Fruit fly (Drosophila melanogaster) whole organism, embryonic: ENCODE results near the gene Pgd.

ENCODE experiments used
- Antp ChIP-seq: fragments of 200-800 bp; sonication (Bioruptor generic); optimal IDR thresholded peaks from 3 replicates; lab custom pipeline; 2016; ENCODE audit warnings: missing biosample characterization, missing genetic modification characterization
- Atf-2 ChIP-seq: fragments of 200-800 bp; sonication (Bioruptor generic); optimal IDR thresholded peaks from 2 replicates; lab custom pipeline; 2016; ENCODE audit warnings: missing biosample characterization, missing genetic modification characterization
- CG12659 ChIP-seq: fragments of 200-800 bp; sonication (Bioruptor generic); optimal IDR thresholded peaks from 3 replicates; lab custom pipeline; 2017; ENCODE audit warnings: mild to moderate bottlenecking, missing biosample characterization, missing genetic modification reagents, missing genetic modification characterization
- CG12769 ChIP-seq: fragments of 200-800 bp; sonication (Bioruptor generic); optimal IDR thresholded peaks from 2 replicates; lab custom pipeline; 2019; ENCODE audit warnings: missing biosample characterization, mild to moderate bottlenecking, missing genetic modification characterization, moderate library complexity
- CG12942 ChIP-seq: fragments of 200-800 bp; sonication (Bioruptor generic); optimal IDR thresholded peaks from 3 replicates; lab custom pipeline; 2016; ENCODE audit warnings: missing biosample characterization, missing genetic modification characterization
- CG17829 ChIP-seq: fragments of 200-800 bp; optimal IDR thresholded peaks from 2 replicates; lab custom pipeline; 2019; ENCODE audit warnings: missing biosample characterization, mild to moderate bottlenecking, missing genetic modification characterization, moderate library complexity
- CG2120 ChIP-seq: fragments of 200-800 bp; sonication (Bioruptor generic); optimal IDR thresholded peaks from 3 replicates; lab custom pipeline; 2016; ENCODE audit warnings: missing biosample characterization, missing genetic modification characterization
- CG5180 ChIP-seq: fragments of 200-800 bp; sonication (Bioruptor generic); optimal IDR thresholded peaks from 3 replicates; lab custom pipeline; 2017; ENCODE audit warnings: missing biosample characterization, missing genetic modification characterization, mild to moderate bottlenecking, moderate library complexity, missing genetic modification reagents
- CG6791 ChIP-seq: fragments of 200-800 bp; sonication (Bioruptor generic); IDR thresholded peaks from 3 replicates; pipeline ENCODE4 v1.3.6; 2022; ENCODE audit warnings: missing biosample characterization, missing genetic modification characterization; ENCODE audit not compliant: partially characterized antibody
- CG7271 ChIP-seq: fragments of 200-800 bp; sonication (Bioruptor generic); optimal IDR thresholded peaks from 2 replicates; lab custom pipeline; 2018; ENCODE audit warnings: missing biosample characterization, mild to moderate bottlenecking, missing genetic modification characterization, moderate library complexity
- CG7963 ChIP-seq: fragments of 200-800 bp; sonication (Bioruptor generic); IDR thresholded peaks from 3 replicates; pipeline ENCODE4 v1.3.6; 2022; ENCODE audit warnings: missing biosample characterization, missing genetic modification characterization; ENCODE audit not compliant: partially characterized antibody
- CG9932 ChIP-seq: fragments of 200-800 bp; sonication (Bioruptor generic); IDR thresholded peaks from 2 replicates; pipeline ENCODE4 v1.3.6; 2022; ENCODE audit warnings: missing biosample characterization, missing genetic modification characterization
- Dbx ChIP-seq: fragments of 200-800 bp; sonication (Bioruptor generic); IDR thresholded peaks from 3 replicates; pipeline ENCODE4 v1.3.6; 2022; ENCODE audit warnings: missing biosample characterization, missing genetic modification characterization
- E2f2 ChIP-seq: fragments of 200-800 bp; sonication (Bioruptor generic); IDR thresholded peaks from 2 replicates; pipeline ENCODE4 v1.3.6; 2022; ENCODE audit warnings: missing biosample characterization, missing genetic modification characterization
- Ets97D ChIP-seq: fragments of 200-800 bp; sonication (Bioruptor generic); optimal IDR thresholded peaks from 3 replicates; lab custom pipeline; 2016; ENCODE audit warnings: missing biosample characterization, missing genetic modification characterization
- Hr78 ChIP-seq, 2 experiments: fragments of 200-800 bp in 1 of 2; fragments of >200 bp in 1 of 2; sonication (Bioruptor generic) in 1 of 2; optimal IDR thresholded peaks; 2 replicates each; lab custom pipeline; 2017 to 2019; ENCODE audit warnings: missing biosample characterization in 2 of 2, missing genetic modification characterization in 2 of 2, mild to moderate bottlenecking in 1 of 2, moderate library complexity in 1 of 2
- MESR4 ChIP-seq: fragments of 200-800 bp; sonication (Bioruptor generic); optimal IDR thresholded peaks from 2 replicates; lab custom pipeline; 2018; ENCODE audit warnings: missing biosample characterization, mild to moderate bottlenecking, missing genetic modification characterization, moderate library complexity
- Mad ChIP-seq: fragments of 200-800 bp; sonication (Bioruptor generic); optimal IDR thresholded peaks from 2 replicates; lab custom pipeline; 2016; ENCODE audit warnings: missing biosample characterization, missing genetic modification characterization
- Med ChIP-seq: fragments of 200-800 bp; sonication (Bioruptor generic); peaks from one replicate; lab custom pipeline; 2016; ENCODE audit warnings: missing biosample characterization, missing genetic modification characterization, mild to moderate bottlenecking, inconsistent platforms, moderate library complexity
- Mes4 ChIP-seq: fragments of 200-800 bp; sonication (Bioruptor generic); optimal IDR thresholded peaks from 2 replicates; lab custom pipeline; 2016; ENCODE audit warnings: missing biosample characterization, missing genetic modification characterization
- Rfx ChIP-seq: fragments of 200-800 bp; sonication (Bioruptor generic); IDR thresholded peaks from 2 replicates; pipeline ENCODE4 v1.3.6; 2022; ENCODE audit warnings: missing biosample characterization, missing genetic modification characterization
- Scr ChIP-seq: fragments of 200-800 bp; sonication (Bioruptor generic); IDR thresholded peaks from 2 replicates; pipeline ENCODE4 v1.3.6; 2022; ENCODE audit warnings: missing biosample characterization, missing genetic modification characterization; ENCODE audit not compliant: partially characterized antibody
- ato ChIP-seq: fragments of 200-800 bp; sonication (Bioruptor generic); IDR thresholded peaks from 2 replicates; pipeline ENCODE4 v1.3.6; 2022; ENCODE audit warnings: missing biosample characterization, missing genetic modification characterization; ENCODE audit not compliant: partially characterized antibody
- bbx ChIP-seq: fragments of 200-800 bp; sonication (Bioruptor generic); IDR thresholded peaks from 2 replicates; pipeline ENCODE4 v1.3.6; 2022; ENCODE audit warnings: missing biosample characterization, missing genetic modification characterization; ENCODE audit not compliant: partially characterized antibody
- corto ChIP-seq: fragments of 200-800 bp; sonication (Bioruptor generic); optimal IDR thresholded peaks from 2 replicates; lab custom pipeline; 2016; ENCODE audit warnings: missing biosample characterization, mild to moderate bottlenecking, missing genetic modification characterization, moderate library complexity
- ftz-f1 ChIP-seq: fragments of 200-800 bp; sonication (Bioruptor generic); optimal IDR thresholded peaks from 2 replicates; lab custom pipeline; 2016; ENCODE audit warnings: missing biosample characterization, missing genetic modification characterization
- gfzf ChIP-seq: fragments of 200-800 bp; sonication (Bioruptor generic); optimal IDR thresholded peaks from 2 replicates; lab custom pipeline; 2016; ENCODE audit warnings: missing biosample characterization, mild to moderate bottlenecking, missing genetic modification characterization, moderate library complexity
- grau ChIP-seq: fragments of 200-800 bp; optimal IDR thresholded peaks from 3 replicates; lab custom pipeline; 2019; ENCODE audit warnings: missing biosample characterization, mild to moderate bottlenecking, missing genetic modification characterization, moderate library complexity
- grn ChIP-seq: fragments of 200-800 bp; sonication (Bioruptor generic); optimal IDR thresholded peaks from 3 replicates; lab custom pipeline; 2017; ENCODE audit warnings: missing biosample characterization, missing genetic modification characterization
- gro ChIP-seq: fragments of 200-800 bp; sonication (Bioruptor generic); optimal IDR thresholded peaks from 2 replicates; lab custom pipeline; 2016; ENCODE audit warnings: missing biosample characterization, missing genetic modification characterization
- hb ChIP-seq: fragments of 200-800 bp; sonication (Bioruptor generic); IDR thresholded peaks from 3 replicates; pipeline ENCODE4 v1.3.6; 2022; ENCODE audit warnings: missing biosample characterization, missing genetic modification characterization; ENCODE audit not compliant: partially characterized antibody
- hbn ChIP-seq: fragments of 200-800 bp; sonication (Bioruptor generic); IDR thresholded peaks from 2 replicates; pipeline ENCODE4 v1.3.6; 2022; ENCODE audit warnings: missing biosample characterization, missing genetic modification characterization; ENCODE audit not compliant: partially characterized antibody
- nerfin-2 ChIP-seq: fragments of 200-800 bp; sonication (Bioruptor generic); IDR thresholded peaks from 2 replicates; pipeline ENCODE4 v1.3.6; 2022; ENCODE audit warnings: missing biosample characterization, missing genetic modification characterization; ENCODE audit not compliant: partially characterized antibody
- nmo ChIP-seq: fragments of 200-800 bp; sonication (Bioruptor generic); optimal IDR thresholded peaks from 2 replicates; lab custom pipeline; 2018; ENCODE audit warnings: missing biosample characterization, mild to moderate bottlenecking, missing genetic modification characterization, moderate library complexity
- onecut ChIP-seq: fragments of 200-800 bp; sonication (Bioruptor generic); IDR thresholded peaks from 2 replicates; pipeline ENCODE4 v1.3.6; 2022; ENCODE audit warnings: missing biosample characterization, missing genetic modification characterization
- sens ChIP-seq: fragments of 200-800 bp; sonication (Bioruptor generic); peaks from one replicate; lab custom pipeline; 2016; ENCODE audit warnings: missing biosample characterization, missing genetic modification characterization
- sr ChIP-seq: fragments of 200-800 bp; sonication (Bioruptor generic); IDR thresholded peaks from 3 replicates; pipeline ENCODE4 v1.3.6; 2022; ENCODE audit warnings: missing biosample characterization, missing genetic modification characterization
- sug ChIP-seq: fragments of 200-800 bp; optimal IDR thresholded peaks from 2 replicates; lab custom pipeline; 2019; ENCODE audit warnings: missing biosample characterization, mild to moderate bottlenecking, missing genetic modification characterization, moderate library complexity
- toy ChIP-seq: fragments of 200-800 bp; sonication (Bioruptor generic); IDR thresholded peaks from 2 replicates; pipeline ENCODE4 v1.3.6; 2022; ENCODE audit warnings: missing biosample characterization, missing genetic modification characterization
- vnd ChIP-seq: fragments of 200-800 bp; sonication (Bioruptor generic); IDR thresholded peaks from 3 replicates; pipeline ENCODE4 v1.3.6; 2022; ENCODE audit warnings: missing biosample characterization, missing genetic modification characterization; ENCODE audit not compliant: partially characterized antibody
- zen2 ChIP-seq: fragments of 200-800 bp; sonication (Bioruptor generic); IDR thresholded peaks from 3 replicates; pipeline ENCODE4 v1.3.6; 2022; ENCODE audit warnings: missing biosample characterization, missing genetic modification characterization; ENCODE audit not compliant: partially characterized antibody

The Pgd gene

DNA sequence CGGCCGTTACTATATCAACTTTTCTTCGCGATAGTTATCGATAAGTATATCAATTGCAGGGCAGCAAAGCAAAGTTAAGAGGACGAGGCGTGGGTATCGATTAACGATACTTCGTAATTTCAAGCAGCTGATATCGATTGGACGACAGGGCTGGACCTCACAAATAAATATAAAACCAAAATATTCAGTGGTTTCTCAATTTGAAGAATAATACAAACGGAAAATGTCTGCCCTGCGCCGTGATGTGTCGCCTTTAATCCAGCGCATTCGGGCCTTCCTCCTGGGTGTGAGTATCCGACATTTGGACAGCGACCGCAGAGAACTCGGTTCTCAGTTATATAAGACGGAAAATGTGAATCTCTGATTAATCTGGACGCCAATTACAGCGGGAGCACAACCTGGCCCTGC is 27.5 kb downstream of the Pgd start, which contains the start of gene ND-B14.5A (continued):
- peak; percentile 90 for TF ChIP-seq Scr (GFP tag; lab: Robert Waterston, UW)
- peak; percentile 48 for TF ChIP-seq CG12659 (GFP tag; lab: Kevin White, UChicago)
- peak; percentile 49 for TF ChIP-seq onecut (GFP tag; lab: Robert Waterston, UW)
- no peak for TF ChIP-seq sr (GFP tag; lab: Robert Waterston, UW)
- TF ChIP-seq CG6791: peak; percentile 98
- TF ChIP-seq CG2120 (GFP tag; lab: Kevin White, UChicago): peak; percentile 25
- TF ChIP-seq CG12769: peak; percentile 2
- peak; percentile 97 for TF ChIP-seq ato (GFP tag; lab: Robert Waterston, UW)
- TF ChIP-seq toy: no peak
- no peak for TF ChIP-seq Mad (GFP tag; lab: Kevin White, UChicago)
- TF ChIP-seq nerfin-2: peak; percentile 99
- peak; percentile 87 for TF ChIP-seq hbn (GFP tag; lab: Robert Waterston, UW)
- peak; percentile 95 for TF ChIP-seq CG7963 (GFP tag; lab: Robert Waterston, UW)
- TF ChIP-seq corto: no peak
- peak; percentile 19; the same call in 1 of the 2 replicates for TF ChIP-seq CG9932 (GFP tag; lab: Robert Waterston, UW)
- TF ChIP-seq sens (GFP tag; lab: Kevin White, UChicago): peak; percentile 65
- peak; percentile 97 for TF ChIP-seq bbx (GFP tag; lab: Robert Waterston, UW)
- TF ChIP-seq vnd (GFP tag; lab: Robert Waterston, UW): peak; percentile 92
- no peak for TF ChIP-seq Mes4
- peak; percentile 40 for TF ChIP-seq Ets97D
- peak; percentile 7 for TF ChIP-seq grau
- no peak for TF ChIP-seq Atf-2 (GFP tag; lab: Kevin White, UChicago)
- TF ChIP-seq gro: peak; percentile 3
- peak; percentile 96 for TF ChIP-seq hb (GFP tag; lab: Robert Waterston, UW)
- peak; percentile 71 for TF ChIP-seq E2f2 (GFP tag; lab: Robert Waterston, UW)
- TF ChIP-seq Antp: no peak
- TF ChIP-seq zen2 (GFP tag; lab: Robert Waterston, UW): peak; percentile 94
- peak; percentile 28 for TF ChIP-seq gfzf (GFP tag; lab: Kevin White, UChicago)
- TF ChIP-seq CG17829: peak; percentile 18
- peak; percentile 17 for TF ChIP-seq nmo (GFP tag; lab: Kevin White, UChicago)
- TF ChIP-seq MESR4 (GFP tag; lab: Kevin White, UChicago): peak; percentile 58
- TF ChIP-seq CG5180 (GFP tag; lab: Kevin White, UChicago): no peak
- peak; percentile 48; the same call in 1 of the 2 replicates for TF ChIP-seq Rfx

- TF ChIP-seq Hr78 (GFP tag; optimal IDR thresholded peaks at IDR 0.05; lab: Kevin White, UChicago) (peak in 1 of 2 experiments; percentile 64), CG7271 (no peak), grn (GFP tag; lab: Kevin White, UChicago) (peak; percentile 56), Med (peak; percentile 48), sug (tag; lab: Kevin White, UChicago) (peak; percentile 91), Dbx (0 out of 3 replicates have a peak, but pooled peaks have one; percentile 7), ftz-f1 (GFP tag; lab: Kevin White, UChicago) (peak; percentile 60), CG12942 (no peak)
Observed at dm6 chrX:2175265-2175795, 30.4 kb downstream of the Pgd start, which contains the start of gene Cyp4d14. Gene Cyp4d14, minus strand, starts transcription at chrX:2175315.
